Worm (Caenorhabditis elegans): ENCODE data around the gene ptr-3.

ptr-3 gene

DNA sequence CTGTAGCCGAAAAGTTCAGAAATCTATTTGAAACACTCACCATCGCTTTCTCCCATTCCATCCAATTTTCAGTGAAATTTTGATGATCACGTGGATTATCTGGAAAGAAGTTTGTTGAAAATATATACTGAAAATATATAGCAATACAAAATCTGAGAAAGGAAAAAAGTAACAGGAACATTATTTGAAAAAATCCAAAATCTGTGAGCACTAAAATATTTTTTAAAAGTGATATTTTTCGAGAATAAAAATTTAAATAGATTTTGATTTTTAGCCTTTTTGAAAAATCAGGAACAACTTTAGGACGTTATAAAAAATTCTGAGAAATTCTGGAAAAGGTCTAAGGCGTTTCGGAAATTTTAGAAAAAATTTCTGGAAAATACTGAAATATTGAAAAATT, 10.4 kb downstream of the ptr-3 start, which contains the start of gene dmsr-4:
TSS of gene dmsr-4 (minus strand) at position 101 of the 400 bp plus-strand sequence.
- no peak for TF ChIP-seq hmg-1.1 (GFP tag; IDR thresholded peaks at IDR 0.05)
- TF ChIP-seq aha-1 (tag) = peak; percentile 46

DNA sequence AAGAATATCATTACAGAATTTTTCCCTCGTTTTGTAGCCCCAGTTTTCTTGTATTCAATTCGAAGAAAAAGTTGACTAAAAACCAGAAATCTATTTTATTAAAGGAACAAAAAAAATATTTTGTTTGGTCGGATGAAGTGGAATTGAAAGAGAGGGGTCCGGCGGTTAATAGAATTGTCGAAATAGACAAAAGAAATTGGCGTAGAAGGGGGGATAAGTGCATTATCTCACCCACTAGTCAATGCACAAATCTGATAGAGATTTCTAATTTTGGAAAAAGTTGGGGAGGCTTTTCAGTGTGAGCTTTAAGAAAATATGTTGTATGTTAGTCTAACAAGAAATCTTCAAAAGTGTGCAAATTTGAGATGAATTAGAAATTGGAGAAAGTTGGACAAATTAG, 12.9 kb downstream of the ptr-3 start:
- TF ChIP-seq ama-1 (optimal IDR thresholded peaks at IDR 0.05) = no peak
- TF ChIP-seq ces-1 (GFP tag; optimal IDR thresholded peaks at IDR 0.05) = peak; percentile 80
- no peak for TF ChIP-seq jun-1 (tag; optimal IDR thresholded peaks at IDR 0.05)
- no peak for TF ChIP-seq daf-16 (GFP tag; optimal IDR thresholded peaks at IDR 0.05)
- no peak for TF ChIP-seq daf-16 (tag; optimal IDR thresholded peaks at IDR 0.05)

DNA sequence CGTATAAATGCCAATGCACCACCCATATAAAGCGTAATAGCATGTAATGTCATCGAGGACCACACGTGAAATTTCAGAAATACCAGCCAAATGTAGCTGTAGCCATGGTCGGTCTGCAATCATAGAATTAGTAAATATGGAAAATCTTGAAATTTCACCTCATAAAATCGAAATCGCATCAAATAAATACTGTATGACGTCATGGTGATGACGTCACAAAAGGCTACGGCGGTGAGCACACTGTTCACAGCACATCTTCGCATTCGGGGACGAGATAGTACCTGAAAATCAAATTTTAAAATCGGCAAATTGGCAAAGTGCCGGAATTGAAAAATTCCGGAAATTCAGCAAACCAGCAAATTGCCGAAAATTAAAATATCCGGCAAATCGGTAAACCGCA, 17.6 kb downstream of the ptr-3 start:
- peak in 1 of 2 experiments; percentile 22 for TF ChIP-seq unc-62 (GFP tag; optimal IDR thresholded peaks at IDR 0.05 in 1 of 2)
- no peak for TF ChIP-seq unc-62 (tag; optimal IDR thresholded peaks at IDR 0.05)
- TF ChIP-seq zfp-3 (GFP tag; conservative IDR thresholded peaks at IDR 0.05) = no peak

DNA sequence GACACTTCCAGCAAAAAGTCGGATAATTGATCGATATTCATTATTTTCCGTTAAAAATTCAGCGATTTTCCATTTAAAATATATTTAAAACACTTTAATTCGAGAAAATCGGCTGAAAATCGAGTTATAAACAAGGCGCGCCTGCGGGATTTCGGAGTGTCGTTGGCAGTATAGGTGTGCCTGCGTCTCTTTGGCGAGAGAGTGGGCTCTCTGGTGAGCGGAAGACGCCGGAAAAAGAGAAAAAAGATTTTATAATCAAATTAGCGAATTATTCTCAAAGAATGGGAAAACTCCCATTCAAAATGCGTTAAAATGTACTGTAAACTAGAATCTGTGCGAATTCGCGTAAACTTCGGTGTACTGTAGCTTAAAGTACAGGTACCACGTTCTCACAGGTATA, 19.6 kb downstream of the ptr-3 start, which contains the start of gene D1069.3:
TSS of gene D1069.3 (minus strand) at position 158 of the 400 bp plus-strand sequence.
- TF ChIP-seq daf-8 (GFP tag; IDR thresholded peaks at IDR 0.05) (no peak), Y48G9A.11 (GFP tag; IDR thresholded peaks at IDR 0.05) (peak; percentile 99), lsy-2 (tag; optimal IDR thresholded peaks at IDR 0.05) (peak in 1 of 2 experiments; percentile 52), nhr-237 (tag; optimal IDR thresholded peaks at IDR 0.05) (no peak), zfp-2 (tag; optimal IDR thresholded peaks at IDR 0.05) (no peak), T20F7.1 (GFP tag; optimal IDR thresholded peaks at IDR 0.05) (peak; percentile 97), ctbp-1 (GFP tag; IDR thresholded peaks at IDR 0.05) (no peak), dpl-1 (GFP tag; optimal IDR thresholded peaks at IDR 0.05) (peak; percentile 23), cey-2 (tag; optimal IDR thresholded peaks at IDR 0.05; ENCODE audit: borderline replicate concordance, insufficient read depth) (no peak), spr-3 (GFP tag; optimal IDR thresholded peaks at IDR 0.05) (no peak), R02D3.7 (tag; optimal IDR thresholded peaks at IDR 0.05) (no peak), ces-1 (GFP tag; optimal IDR thresholded peaks at IDR 0.05) (peak; percentile 7), lin-13 (GFP tag; optimal IDR thresholded peaks at IDR 0.05) (no peak), nhr-42 (GFP tag; IDR thresholded peaks at IDR 0.05) (no peak), pha-4 (GFP tag; IDR thresholded peaks at IDR 0.05) (no peak), pha-4 (tag; optimal IDR thresholded peaks at IDR 0.05) (no peak)

DNA sequence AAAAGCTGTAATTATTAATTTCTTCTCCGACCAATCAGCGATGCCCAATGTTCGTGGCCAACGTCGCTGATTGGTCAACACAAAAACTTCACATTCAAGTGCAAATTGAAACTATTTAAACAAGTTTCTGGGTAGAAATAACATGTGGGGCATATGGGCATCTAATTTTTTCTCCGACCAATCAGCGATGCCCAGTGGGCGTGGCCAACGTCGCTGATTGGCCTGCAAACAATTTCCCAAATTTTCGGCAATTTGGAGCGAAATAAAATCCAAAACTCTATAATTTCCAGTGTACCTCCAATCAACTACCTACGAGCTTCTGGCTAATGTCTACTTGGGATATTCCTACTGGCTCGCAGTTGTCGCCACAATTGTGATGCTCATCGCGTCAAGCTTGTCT, 26.1 kb downstream of the ptr-3 start:
- TF ChIP-seq egl-27 (tag; optimal IDR thresholded peaks at IDR 0.05) (no peak), aha-1 (tag) (peak; percentile 19), madf-5 (GFP tag; IDR thresholded peaks at IDR 0.05) (0 out of 4 replicates have a peak, but pooled peaks of 1 of the 2 experiments have one; percentile 25)

DNA sequence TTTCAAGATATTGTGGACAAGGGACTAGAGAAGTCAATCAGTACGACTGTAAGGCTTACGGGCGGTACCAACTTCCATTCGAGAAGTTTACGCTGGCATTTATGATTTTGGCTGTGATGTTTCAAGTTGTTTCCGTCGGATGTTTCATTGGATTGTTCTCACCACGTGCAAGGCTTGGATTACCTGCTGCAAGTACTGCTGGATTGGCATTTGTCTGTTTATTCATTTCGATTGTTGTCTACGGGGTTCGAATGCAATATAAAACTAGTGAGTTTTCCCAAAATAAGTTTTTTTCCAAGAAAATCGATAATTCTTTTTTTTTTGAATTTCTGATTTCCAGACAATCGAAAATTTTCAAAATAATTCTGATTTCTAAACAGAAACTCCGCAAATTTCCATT, 26.6 kb downstream of the ptr-3 start:
- TF ChIP-seq Y75B8A.6 (GFP tag; IDR thresholded peaks at IDR 0.05) (no peak), aha-1 (tag) (peak; percentile 91)

DNA sequence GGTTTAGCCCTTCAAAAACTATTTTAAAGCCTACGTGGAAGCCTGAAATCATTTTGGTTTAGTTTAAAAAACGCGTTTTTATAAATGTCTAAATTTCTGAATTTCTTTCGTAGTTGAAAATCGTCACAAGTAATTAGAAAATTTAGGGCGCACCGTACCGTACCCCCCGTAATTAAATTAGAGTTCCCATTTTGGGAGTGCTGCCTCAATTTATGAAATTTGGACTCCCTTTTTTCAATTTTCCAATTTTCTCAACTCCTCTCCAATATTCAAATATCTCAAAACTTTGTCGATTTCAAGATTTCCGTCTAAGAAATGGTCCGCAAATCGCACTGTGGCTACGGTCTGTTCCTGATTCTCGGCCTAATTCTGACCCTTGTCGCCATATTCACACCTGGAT, 27.1 kb downstream of the ptr-3 start, which contains the start of gene clc-31:
TSS of gene clc-31 (plus strand) at position 301 of the 400 bp plus-strand sequence.
- TF ChIP-seq mep-1 (tag; optimal IDR thresholded peaks at IDR 0.05) (no peak), spr-3 (GFP tag; optimal IDR thresholded peaks at IDR 0.05) (no peak), aha-1 (tag) (no peak), mes-2 (tag; optimal IDR thresholded peaks at IDR 0.05; ENCODE audit: poor library complexity, severe bottlenecking) (no peak), nhr-77 (tag; optimal IDR thresholded peaks at IDR 0.05) (no peak), daf-12 (tag; optimal IDR thresholded peaks at IDR 0.05) (no peak), nhr-76 (tag; optimal IDR thresholded peaks at IDR 0.05) (no peak), egl-43 (GFP tag; IDR thresholded peaks at IDR 0.05) (no peak)
